Worm (Caenorhabditis elegans): Measurements from ENCODE around the gene CC8.2.
A peak's percentile ranks its signal among the peaks of the same experiment; 100 is the strongest.

The CC8.2 gene

ce11 chrIV:3644863-3645378 lies 3.6 kb downstream of the CC8.2 start:
- no peak for TF ChIP-seq ceh-34 (tag; optimal IDR thresholded peaks at IDR 0.05)
- TF ChIP-seq hlh-6 (tag; optimal IDR thresholded peaks at IDR 0.05), result no peak
- no peak for TF ChIP-seq hlh-15 (tag; optimal IDR thresholded peaks at IDR 0.05)
- no peak for TF ChIP-seq unc-55 (GFP tag; optimal IDR thresholded peaks at IDR 0.05)
- no peak for TF ChIP-seq ceh-14 (tag; optimal IDR thresholded peaks at IDR 0.05)
- TF ChIP-seq ceh-19 (GFP tag; optimal IDR thresholded peaks at IDR 0.05), result no peak
- no peak for TF ChIP-seq C08G9.2 (tag; optimal IDR thresholded peaks at IDR 0.05)
- no peak for TF ChIP-seq hlh-13 (GFP tag; optimal IDR thresholded peaks at IDR 0.05)
- TF ChIP-seq pqm-1 (tag; optimal IDR thresholded peaks at IDR 0.05), result no peak
- no peak for TF ChIP-seq K02D7.2 (tag; optimal IDR thresholded peaks at IDR 0.05)
- no peak for TF ChIP-seq odd-2 (tag; optimal IDR thresholded peaks at IDR 0.05)
- no peak for TF ChIP-seq ceh-6 (GFP tag; optimal IDR thresholded peaks at IDR 0.05)
- no peak for TF ChIP-seq mec-3 (tag; optimal IDR thresholded peaks at IDR 0.05; ENCODE audit: borderline replicate concordance)
- TF ChIP-seq F13H6.1 (tag; optimal IDR thresholded peaks at IDR 0.05), result no peak

DNA sequence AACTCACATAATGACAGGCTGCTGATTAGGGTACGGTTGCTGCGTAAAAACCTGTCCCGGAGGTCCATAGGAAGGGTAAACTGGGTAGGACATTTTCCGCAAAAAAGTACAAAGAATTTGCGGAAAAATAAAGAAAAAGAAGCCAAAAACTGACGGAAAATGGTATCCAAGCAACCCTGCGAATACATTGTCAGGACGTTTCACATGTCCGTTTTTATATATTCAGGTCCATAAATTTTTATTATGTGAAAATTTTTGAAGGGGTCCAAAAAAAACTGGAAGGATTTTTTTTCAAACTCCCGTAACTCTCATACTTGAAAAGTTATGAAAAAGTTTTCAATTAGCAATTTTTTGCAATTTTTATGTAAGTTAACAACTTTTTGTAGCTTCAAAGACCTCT lies 6.3 kb downstream of the CC8.2 start, which contains the start of gene CC8.3:
CC8.3 (minus strand) TSS at position 101 of the 400 bp plus-strand sequence.
- no peak for TF ChIP-seq K09A11.1 (tag; optimal IDR thresholded peaks at IDR 0.05; ENCODE audit: insufficient read depth)
- TF ChIP-seq che-1 (tag; optimal IDR thresholded peaks at IDR 0.05), result no peak
- TF ChIP-seq nhr-232 (tag; optimal IDR thresholded peaks at IDR 0.05), result no peak
- TF ChIP-seq fkh-10 (GFP tag; optimal IDR thresholded peaks at IDR 0.05), result no peak
- TF ChIP-seq lin-11 (tag; optimal IDR thresholded peaks at IDR 0.05), result no peak
- no peak for TF ChIP-seq ama-1 (optimal IDR thresholded peaks at IDR 0.05)
- TF ChIP-seq sdc-2 (tag; optimal IDR thresholded peaks at IDR 0.05), result no peak
- no peak for TF ChIP-seq gmeb-2 (tag; optimal IDR thresholded peaks at IDR 0.05)
- TF ChIP-seq unc-42 (tag; optimal IDR thresholded peaks at IDR 0.05), result no peak
- TF ChIP-seq ceh-22 (tag; optimal IDR thresholded peaks at IDR 0.05), result no peak
- TF ChIP-seq K02D7.2 (tag; optimal IDR thresholded peaks at IDR 0.05), result no peak
- TF ChIP-seq pag-3 (tag; optimal IDR thresholded peaks at IDR 0.05; ENCODE audit: borderline replicate concordance), result no peak
- no peak for TF ChIP-seq Y22D7AL.16 (tag; optimal IDR thresholded peaks at IDR 0.05)
- TF ChIP-seq F13H6.1 (tag; optimal IDR thresholded peaks at IDR 0.05), result no peak
- no peak for TF ChIP-seq hlh-13 (GFP tag; optimal IDR thresholded peaks at IDR 0.05)
- no peak for TF ChIP-seq ceh-14 (tag; optimal IDR thresholded peaks at IDR 0.05)
- no peak for TF ChIP-seq ceh-18 (tag; optimal IDR thresholded peaks at IDR 0.05)

DNA sequence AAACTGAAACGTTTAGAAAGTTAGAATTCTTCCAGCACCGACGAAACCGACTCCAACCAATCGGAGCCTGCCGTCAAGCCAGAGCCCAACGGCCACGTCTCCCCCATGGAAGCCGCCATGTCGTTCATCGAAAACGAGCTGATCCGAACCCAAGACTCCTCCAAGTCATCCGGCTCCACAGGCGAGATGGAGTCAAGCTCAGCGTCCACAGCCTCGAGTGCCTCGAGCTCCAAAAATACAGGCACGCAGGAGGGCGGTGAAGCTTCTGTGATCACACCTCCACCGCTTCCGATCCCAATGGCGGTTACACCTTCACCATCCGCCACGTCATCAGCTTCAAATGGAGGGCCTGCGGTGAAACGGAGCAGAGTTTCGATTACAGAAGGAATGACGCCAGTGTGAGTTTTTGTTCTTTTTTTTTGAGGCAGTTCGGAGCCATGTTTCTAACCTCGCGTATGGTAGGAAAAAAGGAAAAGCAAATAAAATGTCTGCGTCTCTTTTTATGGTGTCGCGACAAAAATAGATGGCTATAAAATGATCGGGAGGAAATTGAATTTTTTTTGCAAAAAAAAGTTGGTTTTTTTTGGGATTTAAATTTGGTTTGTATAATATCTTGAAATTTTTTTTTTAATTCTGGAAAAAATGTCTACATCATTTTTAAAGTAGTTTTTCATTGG lies 10.1 kb downstream of the CC8.2 start:
- TF ChIP-seq nhr-11 (tag; optimal IDR thresholded peaks at IDR 0.05) (no peak), C08G9.2 (tag; optimal IDR thresholded peaks at IDR 0.05) (peak; percentile 22)

DNA sequence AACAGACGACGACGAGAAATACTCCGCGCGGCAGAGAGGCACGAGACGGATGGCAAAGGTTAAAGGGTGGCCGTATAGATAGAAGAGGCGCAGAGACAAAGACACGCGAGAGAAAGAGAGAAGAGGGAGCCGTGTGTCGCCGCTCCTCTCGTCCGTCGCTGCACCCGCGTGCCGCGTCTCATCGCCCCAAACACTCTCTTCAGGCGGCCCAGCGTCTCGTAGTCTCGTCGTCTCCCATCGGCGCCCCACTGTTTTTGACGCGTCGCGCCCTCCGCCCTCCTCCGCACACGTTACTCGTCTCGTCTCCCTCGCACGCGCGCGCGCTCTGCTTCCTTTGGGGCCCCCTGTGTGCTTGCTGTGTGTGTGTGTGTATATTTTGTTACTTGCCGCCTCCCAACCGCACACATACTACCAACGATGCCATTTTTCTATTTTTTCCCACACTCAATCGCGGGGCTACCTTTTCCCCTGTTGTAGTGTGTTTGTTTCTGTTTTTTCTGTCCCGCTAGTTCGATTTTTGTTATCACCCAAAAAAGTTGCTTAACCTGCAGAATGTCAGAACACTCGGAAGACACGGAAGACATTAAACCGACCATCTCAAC lies 11.9 kb downstream of the CC8.2 start, which contains the start of gene madf-9:
madf-9 (plus strand) TSS at position 552 of the 602 bp plus-strand sequence.
- TF ChIP-seq rnt-1 (tag; optimal IDR thresholded peaks at IDR 0.05) (peak; percentile 28), F13H6.1 (tag; optimal IDR thresholded peaks at IDR 0.05) (peak; percentile 71), elt-2 (tag; optimal IDR thresholded peaks at IDR 0.05) (peak; percentile 12), C08G9.2 (tag; optimal IDR thresholded peaks at IDR 0.05) (peak; percentile 32), nfya-1 (tag; optimal IDR thresholded peaks at IDR 0.05) (peak; percentile 62), unc-42 (tag; optimal IDR thresholded peaks at IDR 0.05) (peak; percentile 22), unc-55 (GFP tag; optimal IDR thresholded peaks at IDR 0.05) (no peak), ceh-34 (tag; optimal IDR thresholded peaks at IDR 0.05) (peak; percentile 67), tbx-2 (tag; optimal IDR thresholded peaks at IDR 0.05) (peak; percentile 61), hlh-30 (tag; optimal IDR thresholded peaks at IDR 0.05; ENCODE audit: insufficient read depth) (peak; percentile 41), ets-4 (tag; optimal IDR thresholded peaks at IDR 0.05) (peak; percentile 16), ama-1 (optimal IDR thresholded peaks at IDR 0.05) (no peak), pros-1 (tag; optimal IDR thresholded peaks at IDR 0.05) (peak; percentile 63), ceh-18 (tag; optimal IDR thresholded peaks at IDR 0.05) (peak; percentile 77), fax-1 (tag; optimal IDR thresholded peaks at IDR 0.05) (peak; percentile 21), K09A11.1 (tag; optimal IDR thresholded peaks at IDR 0.05; ENCODE audit: insufficient read depth) (no peak), ceh-2 (tag; optimal IDR thresholded peaks at IDR 0.05) (peak; percentile 41), hlh-8 (tag; optimal IDR thresholded peaks at IDR 0.05) (no peak), syd-9 (tag; optimal IDR thresholded peaks at IDR 0.05) (peak; percentile 41), sox-2 (GFP tag; IDR thresholded peaks at IDR 0.05) (no peak), dve-1 (tag; optimal IDR thresholded peaks at IDR 0.05) (peak; percentile 36), sdc-2 (tag; optimal IDR thresholded peaks at IDR 0.05) (peak; percentile 43), unc-86 (tag; optimal IDR thresholded peaks at IDR 0.05) (no peak), ref-2 (tag; optimal IDR thresholded peaks at IDR 0.05) (peak; percentile 27), ceh-31 (tag; optimal IDR thresholded peaks at IDR 0.05) (peak; percentile 64), ceh-19 (GFP tag; optimal IDR thresholded peaks at IDR 0.05) (peak; percentile 32)

Measured in whole organism, late embryonic.